Fruit fly (Drosophila melanogaster) whole organism, embryonic: ENCODE data around the gene aop.

Experiments
- B-H1 ChIP-seq: fragments of 200-800 bp; sonication (Bioruptor generic); IDR thresholded peaks from 3 replicates; pipeline ENCODE4 v1.3.6; 2022; ENCODE audit warnings: missing biosample characterization, missing genetic modification characterization
- Bdp1 ChIP-seq: fragments of 200-800 bp; sonication (Bioruptor generic); optimal IDR thresholded peaks from 3 replicates; lab custom pipeline; 2016; ENCODE audit warnings: missing biosample characterization, missing genetic modification characterization
- Bgb ChIP-seq: fragments of 200-800 bp; sonication (Bioruptor generic); IDR thresholded peaks from 2 replicates; pipeline ENCODE4 v1.3.6; 2022; ENCODE audit warnings: missing biosample characterization, missing genetic modification characterization; ENCODE audit not compliant: partially characterized antibody
- CG10959 ChIP-seq: fragments of 200-800 bp; sonication (Bioruptor generic); IDR thresholded peaks from 2 replicates; pipeline ENCODE4 v1.3.6; 2022; ENCODE audit warnings: missing biosample characterization, missing genetic modification characterization
- CG11093 ChIP-seq: fragments of 200-800 bp; sonication (Bioruptor generic); IDR thresholded peaks from 3 replicates; pipeline ENCODE4 v1.3.6; 2022; ENCODE audit warnings: missing biosample characterization, missing genetic modification characterization
- CG12155 ChIP-seq: fragments of 200-800 bp; sonication (Bioruptor generic); optimal IDR thresholded peaks from 3 replicates; lab custom pipeline; 2016; ENCODE audit warnings: missing biosample characterization, missing genetic modification characterization
- CG13123 ChIP-seq: fragments of 200-800 bp; sonication (Bioruptor generic); optimal IDR thresholded peaks from 2 replicates; lab custom pipeline; 2016; ENCODE audit warnings: missing biosample characterization, missing genetic modification characterization
- CG13296 ChIP-seq: fragments of 200-800 bp; sonication (Bioruptor generic); optimal IDR thresholded peaks from 3 replicates; lab custom pipeline; 2018; ENCODE audit warnings: missing biosample characterization, mild to moderate bottlenecking, missing genetic modification characterization
- CG13775 ChIP-seq: fragments of 200-800 bp; sonication (Bioruptor generic); optimal IDR thresholded peaks from 3 replicates; lab custom pipeline; 2017; ENCODE audit warnings: missing biosample characterization, mild to moderate bottlenecking, missing genetic modification characterization
- CG15696 ChIP-seq: fragments of 200-800 bp; sonication (Bioruptor generic); optimal IDR thresholded peaks from 2 replicates; lab custom pipeline; 2019; ENCODE audit warnings: missing biosample characterization, mild to moderate bottlenecking, missing genetic modification characterization, moderate library complexity
- CG1647 ChIP-seq: fragments of 200-800 bp; sonication (Bioruptor generic); optimal IDR thresholded peaks from 3 replicates; lab custom pipeline; 2016; ENCODE audit warnings: missing biosample characterization, missing genetic modification characterization
- CG17912 ChIP-seq: fragments of 200-800 bp; sonication (Bioruptor generic); optimal IDR thresholded peaks from 2 replicates; lab custom pipeline; 2018; ENCODE audit warnings: missing biosample characterization, mild to moderate bottlenecking, missing genetic modification characterization
- CG18011 ChIP-seq: fragments of 200-800 bp; sonication (Bioruptor generic); optimal IDR thresholded peaks from 2 replicates; lab custom pipeline; 2017; ENCODE audit warnings: missing biosample characterization, missing genetic modification characterization, mild to moderate bottlenecking, moderate library complexity, missing genotype
- CG3407 ChIP-seq: fragments of 200-800 bp; sonication (Bioruptor generic); optimal IDR thresholded peaks from 2 replicates; lab custom pipeline; 2018; ENCODE audit warnings: missing biosample characterization, mild to moderate bottlenecking, missing genetic modification characterization
- CG5953 ChIP-seq: fragments of 200-800 bp; sonication (Bioruptor generic); IDR thresholded peaks from 2 replicates; pipeline ENCODE4 v1.3.6; 2022; ENCODE audit warnings: missing biosample characterization, missing genetic modification characterization
- CG6689 ChIP-seq: fragments of 200-800 bp; sonication (Bioruptor generic); IDR thresholded peaks from 2 replicates; pipeline ENCODE4 v1.3.6; 2022; ENCODE audit warnings: missing biosample characterization, missing genetic modification characterization
- CG7987 ChIP-seq: fragments of 200-800 bp; sonication (Bioruptor generic); optimal IDR thresholded peaks from 2 replicates; lab custom pipeline; 2018; ENCODE audit warnings: missing biosample characterization, mild to moderate bottlenecking, missing genetic modification characterization, moderate library complexity
- CHES-1-like ChIP-seq: fragments of 200-800 bp; sonication (Bioruptor generic); optimal IDR thresholded peaks from 2 replicates; lab custom pipeline; 2016; ENCODE audit warnings: missing biosample characterization, missing genetic modification characterization
- Dbx ChIP-seq: fragments of 200-800 bp; sonication (Bioruptor generic); IDR thresholded peaks from 3 replicates; pipeline ENCODE4 v1.3.6; 2022; ENCODE audit warnings: missing biosample characterization, missing genetic modification characterization
- ERR ChIP-seq: fragments of 200-800 bp; sonication (Bioruptor generic); optimal IDR thresholded peaks from 2 replicates; lab custom pipeline; 2016; ENCODE audit warnings: missing biosample characterization, missing genetic modification characterization
- H15 ChIP-seq: fragments of 200-800 bp; sonication (Bioruptor generic); IDR thresholded peaks from 3 replicates; pipeline ENCODE4 v1.3.6; 2022; ENCODE audit warnings: missing biosample characterization, missing genetic modification characterization
- H2.0 ChIP-seq: fragments of 200-800 bp; sonication (Bioruptor generic); IDR thresholded peaks from 2 replicates; pipeline ENCODE4 v1.3.6; 2022; ENCODE audit warnings: missing biosample characterization, missing genetic modification characterization
- HmgZ ChIP-seq: fragments of 200-800 bp; sonication (Bioruptor generic); optimal IDR thresholded peaks from 2 replicates; lab custom pipeline; 2018; ENCODE audit warnings: missing biosample characterization, mild to moderate bottlenecking, missing genetic modification characterization
- NC2β ChIP-seq: fragments of 200-800 bp; sonication (Bioruptor generic); optimal IDR thresholded peaks from 2 replicates; lab custom pipeline; 2016; ENCODE audit warnings: missing biosample characterization, missing genetic modification characterization
- Oaz ChIP-seq: fragments of 200-800 bp; sonication (Bioruptor generic); IDR thresholded peaks from 2 replicates; pipeline ENCODE4 v1.3.6; 2022; ENCODE audit warnings: missing biosample characterization, missing genetic modification characterization
- Vsx1 ChIP-seq: fragments of 200-800 bp; sonication (Bioruptor generic); optimal IDR thresholded peaks from 2 replicates; lab custom pipeline; 2017; ENCODE audit warnings: missing biosample characterization, mild to moderate bottlenecking, missing genetic modification characterization, missing genetic modification reagents
- YL-1 ChIP-seq: fragments of 200-800 bp; sonication (Bioruptor generic); optimal IDR thresholded peaks from 3 replicates; lab custom pipeline; 2017; ENCODE audit warnings: missing biosample characterization, mild to moderate bottlenecking, missing genetic modification characterization
- aop ChIP-seq: fragments of 200-800 bp; sonication (Bioruptor generic); IDR thresholded peaks from 2 replicates; pipeline ENCODE4 v1.3.6; 2022; ENCODE audit warnings: missing biosample characterization, missing genetic modification characterization
- ap ChIP-seq: fragments of 200-800 bp; sonication (Bioruptor generic); IDR thresholded peaks from 2 replicates; pipeline ENCODE4 v1.3.6; 2022; ENCODE audit warnings: missing biosample characterization, missing genetic modification characterization
- cas ChIP-seq: fragments of 200-800 bp; sonication (Bioruptor generic); IDR thresholded peaks from 2 replicates; pipeline ENCODE4 v1.3.6; 2022; ENCODE audit warnings: missing biosample characterization, missing genetic modification characterization
- cg ChIP-seq: fragments of 200-800 bp; sonication (Bioruptor generic); optimal IDR thresholded peaks from 3 replicates; lab custom pipeline; 2019; ENCODE audit warnings: missing biosample characterization, mild to moderate bottlenecking, missing genetic modification characterization, moderate library complexity
- chif ChIP-seq, 2 experiments: fragments of 200-800 bp; sonication (Bioruptor generic); optimal IDR thresholded peaks; 3 replicates each; lab custom pipeline; 2016; ENCODE audit warnings: missing biosample characterization in 2 of 2, missing genetic modification characterization in 2 of 2
- croc ChIP-seq: fragments of 200-800 bp; sonication (Bioruptor generic); conservative IDR thresholded peaks from 3 replicates; pipeline ENCODE4 v1.3.6; 2022; ENCODE audit warnings: missing biosample characterization, missing genetic modification characterization
- emc ChIP-seq: fragments of 200-800 bp; sonication (Bioruptor generic); optimal IDR thresholded peaks from 2 replicates; lab custom pipeline; 2016; ENCODE audit warnings: missing biosample characterization, missing genetic modification characterization
- exex ChIP-seq: fragments of 200-800 bp; sonication (Bioruptor generic); optimal IDR thresholded peaks from 4 replicates; lab custom pipeline; 2018; ENCODE audit warnings: missing biosample characterization, mild to moderate bottlenecking, missing genetic modification characterization, moderate library complexity
- her ChIP-seq: fragments of 200-800 bp; sonication (Bioruptor generic); optimal IDR thresholded peaks from 2 replicates; lab custom pipeline; 2016; ENCODE audit warnings: missing biosample characterization, missing genetic modification characterization
- hkb ChIP-seq, 2 experiments: fragments of 200-800 bp in 1 of 2; fragments of >200 bp in 1 of 2; sonication (Bioruptor generic) in 1 of 2; IDR thresholded peaks in 1 of 2; optimal IDR thresholded peaks in 1 of 2; 2 replicates each; pipeline versions ENCODE4 v1.3.6 to Lab custom; 2017 to 2022; ENCODE audit warnings: missing biosample characterization in 1 of 2, missing genetic modification characterization in 1 of 2
- jigr1 ChIP-seq: fragments of 200-800 bp; sonication (Bioruptor generic); IDR thresholded peaks from 3 replicates; pipeline ENCODE4 v1.3.6; 2022; ENCODE audit warnings: missing biosample characterization, missing genetic modification characterization
- knrl ChIP-seq: fragments of 200-800 bp; sonication (Bioruptor generic); IDR thresholded peaks from 3 replicates; pipeline ENCODE4 v1.3.6; 2022; ENCODE audit warnings: missing biosample characterization, missing genetic modification characterization; ENCODE audit not compliant: partially characterized antibody
- lab ChIP-seq: fragments of 200-800 bp; sonication (Bioruptor generic); optimal IDR thresholded peaks from 3 replicates; lab custom pipeline; 2017; ENCODE audit warnings: missing biosample characterization, missing genetic modification characterization, mild to moderate bottlenecking, moderate library complexity, missing genetic modification reagents
- nom ChIP-seq: fragments of 200-800 bp; sonication (Bioruptor generic); optimal IDR thresholded peaks from 2 replicates; lab custom pipeline; 2017; ENCODE audit warnings: missing biosample characterization, missing genetic modification characterization, mild to moderate bottlenecking, moderate library complexity, missing genetic modification reagents
- otp ChIP-seq: fragments of 200-800 bp; sonication (Bioruptor generic); IDR thresholded peaks from 3 replicates; pipeline ENCODE4, ENCODE4 v1.3.6; 2022; ENCODE audit warnings: missing biosample characterization, missing genetic modification characterization
- pb ChIP-seq: fragments of 200-800 bp; sonication (Bioruptor generic); optimal IDR thresholded peaks from 3 replicates; lab custom pipeline; 2016; ENCODE audit warnings: missing biosample characterization, missing genetic modification characterization
- pho ChIP-seq: fragments of 200-800 bp; sonication (Bioruptor generic); optimal IDR thresholded peaks from 2 replicates; lab custom pipeline; 2016; ENCODE audit warnings: missing biosample characterization, missing genetic modification characterization
- prd ChIP-seq, 3 experiments: fragments of >200 bp in 2 of 3; fragments of 200-800 bp in 1 of 3; sonication (Bioruptor generic) in 1 of 3; optimal IDR thresholded peaks in 2 of 3; IDR thresholded peaks in 1 of 3; 2 replicates in 2 of 3; 3 replicates in 1 of 3; pipeline versions ENCODE4 v1.3.6 to Lab custom; 2017 to 2022; ENCODE audit warnings: missing biosample characterization in 1 of 3, missing genetic modification characterization in 1 of 3
- pzg ChIP-seq: fragments of 200-800 bp; sonication (Bioruptor generic); optimal IDR thresholded peaks from 3 replicates; lab custom pipeline; 2018; ENCODE audit warnings: missing biosample characterization, mild to moderate bottlenecking, missing genetic modification characterization, moderate library complexity
- salm ChIP-seq: fragments of 200-800 bp; sonication (Bioruptor generic); optimal IDR thresholded peaks from 2 replicates; lab custom pipeline; 2018; ENCODE audit warnings: missing biosample characterization, mild to moderate bottlenecking, missing genetic modification characterization
- sens-2 ChIP-seq: fragments of 200-800 bp; sonication (Bioruptor generic); IDR thresholded peaks from 2 replicates; pipeline ENCODE4 v1.3.6; 2022; ENCODE audit warnings: missing biosample characterization, missing genetic modification characterization
- sna ChIP-seq: fragments of 200-800 bp; sonication (Bioruptor generic); IDR thresholded peaks from 2 replicates; pipeline ENCODE4 v1.3.6; 2022; ENCODE audit warnings: missing biosample characterization, missing genetic modification characterization; ENCODE audit not compliant: partially characterized antibody
- sqz ChIP-seq: fragments of 200-800 bp; sonication (Bioruptor generic); optimal IDR thresholded peaks from 3 replicates; lab custom pipeline; 2018; ENCODE audit warnings: missing biosample characterization, mild to moderate bottlenecking, missing genetic modification characterization

The aop gene

dm6 chr2L:2221649-2222150, 43.1 kb upstream of the aop start (continued):
- TF ChIP-seq H2.0 (GFP tag; lab: Robert Waterston, UW) (peak; percentile 98), CG12155 (peak; percentile 93), YL-1 (GFP tag; lab: Kevin White, UChicago) (peak; percentile 66), NC2β (GFP tag; lab: Kevin White, UChicago) (peak; percentile 96), Dbx (GFP tag; lab: Robert Waterston, UW) (peak; percentile 98), CG13775 (peak; percentile 94), pho (GFP tag; lab: Kevin White, UChicago) (peak; percentile 97), CG13296 (peak; percentile 97), sens-2 (GFP tag; lab: Robert Waterston, UW) (peak; percentile 96), lab (GFP tag; lab: Kevin White, UChicago) (peak; percentile 97), exex (tag; lab: Kevin White, UChicago) (peak; percentile 81), pb (peak; percentile 88), cas (GFP tag; lab: Robert Waterston, UW) (peak; percentile 95), ap (peak; percentile 97), Bdp1 (peak; percentile 93), emc (peak; percentile 91), B-H1 (GFP tag; lab: Robert Waterston, UW) (peak; percentile 97), knrl (GFP tag; lab: Robert Waterston, UW) (no peak), CHES-1-like (GFP tag; lab: Kevin White, UChicago) (peak; percentile 98), CG5953 (peak; percentile 96), CG7987 (GFP tag; lab: Kevin White, UChicago) (peak; percentile 89), H15 (peak; percentile 96), CG1647 (peak; percentile 93), pzg (GFP tag; lab: Kevin White, UChicago) (peak; percentile 26), salm (tag; lab: Kevin White, UChicago) (peak; percentile 93), CG10959 (GFP tag; lab: Robert Waterston, UW) (peak; percentile 95), CG11093 (GFP tag; lab: Robert Waterston, UW) (peak; percentile 96), CG6689 (GFP tag; lab: Robert Waterston, UW) (peak; percentile 97), Vsx1 (GFP tag; lab: Kevin White, UChicago) (peak; percentile 85), ERR (GFP tag; lab: Kevin White, UChicago) (peak; percentile 87), sqz (peak; percentile 78), HmgZ (peak; percentile 98), CG13123 (GFP tag; lab: Kevin White, UChicago) (peak; percentile 93), otp (GFP tag; lab: Robert Waterston, UW) (peak; percentile 98), chif (GFP tag; optimal IDR thresholded peaks at IDR 0.05; lab: Kevin White, UChicago) (peak; percentile 95), prd (optimal IDR thresholded peaks at IDR 0.05; lab: Kevin White, UChicago) (no peak), prd (GFP tag; IDR thresholded peaks at IDR 0.05; lab: Robert Waterston, UW) (peak; percentile 98), CG18011 (GFP tag; lab: Kevin White, UChicago) (peak; percentile 91), CG3407 (peak; percentile 92), her (GFP tag; lab: Kevin White, UChicago) (peak; percentile 90), CG15696 (tag; lab: Kevin White, UChicago) (peak; percentile 87), jigr1 (GFP tag; lab: Robert Waterston, UW) (peak; percentile 90), croc (GFP tag; lab: Robert Waterston, UW) (peak; percentile 91), Oaz (peak; percentile 96), nom (GFP tag; lab: Kevin White, UChicago) (peak; percentile 96), sna (no peak), CG17912 (peak; percentile 91), Bgb (GFP tag; lab: Robert Waterston, UW) (no peak), aop (GFP tag; lab: Robert Waterston, UW) (peak; percentile 97), hkb (optimal IDR thresholded peaks at IDR 0.05; lab: Kevin White, UChicago) (no peak), hkb (GFP tag; IDR thresholded peaks at IDR 0.05; lab: Robert Waterston, UW) (peak; percentile 98), cg (no peak)
